Fruit fly (Drosophila melanogaster) Kc167 (cell line): ENCODE measurements around the gene CG31275.

ENCODE experiments used
- Myc ChIP-seq: fragments of >200 bp; optimal IDR thresholded peaks from 2 replicates; lab custom pipeline; 2017; ENCODE audit warnings: missing external identifiers
- Sin3A ChIP-seq: fragments of >200 bp; optimal IDR thresholded peaks from 2 replicates; lab custom pipeline; 2018; ENCODE audit warnings: missing external identifiers
- h ChIP-seq: fragments of >200 bp; optimal IDR thresholded peaks from 3 replicates; lab custom pipeline; 2018; ENCODE audit warnings: missing external identifiers
- insv ChIP-seq: fragments of >200 bp; optimal IDR thresholded peaks from 3 replicates; lab custom pipeline; 2018; ENCODE audit warnings: missing external identifiers
- psq ChIP-seq: fragments of >200 bp; optimal IDR thresholded peaks from 2 replicates; lab custom pipeline; 2017; ENCODE audit warnings: missing external identifiers
- ttk ChIP-seq: sonication (Bioruptor generic); optimal IDR thresholded peaks from 2 replicates; lab custom pipeline; 2017; ENCODE audit warnings: missing external identifiers

Gene CG31275

dm6 chr3R:16751234-16751633, at the start of gene CG31275:
Gene CG31275, minus strand, starts transcription at chr3R:16751334.
- TF ChIP-seq Myc (lab: Kevin White, UChicago) (no peak), Sin3A (lab: Kevin White, UChicago) (no peak), h (lab: Kevin White, UChicago) (no peak), insv (lab: Kevin White, UChicago) (no peak)

- TF ChIP-seq insv (lab: Kevin White, UChicago) (no peak), Myc (lab: Kevin White, UChicago) (no peak), h (lab: Kevin White, UChicago) (no peak), psq (no peak), ttk (lab: Kevin White, UChicago) (no peak)
Observed at dm6 chr3R:16800272-16800671, 49.1 kb upstream of the CG31275 start.

- TF ChIP-seq ttk (lab: Kevin White, UChicago) (no peak), h (lab: Kevin White, UChicago) (peak; percentile 98)
Observed at dm6 chr3R:16798516-16799040, 47.4 kb upstream of the CG31275 start.

dm6 chr3R:16797805-16798204, 46.7 kb upstream of the CG31275 start:
- TF ChIP-seq Sin3A (lab: Kevin White, UChicago): no peak
- no peak for TF ChIP-seq insv (lab: Kevin White, UChicago)
- TF ChIP-seq Myc (lab: Kevin White, UChicago): no peak
- TF ChIP-seq h (lab: Kevin White, UChicago): no peak
- TF ChIP-seq psq: no peak
- no peak for TF ChIP-seq ttk (lab: Kevin White, UChicago)

dm6 chr3R:16794590-16794967, 43.4 kb upstream of the CG31275 start:
- TF ChIP-seq ttk (lab: Kevin White, UChicago) (no peak), Myc (lab: Kevin White, UChicago) (no peak), psq (no peak), insv (lab: Kevin White, UChicago) (no peak), Sin3A (lab: Kevin White, UChicago) (no peak), h (lab: Kevin White, UChicago) (no peak)

dm6 chr3R:16793935-16794589, 42.9 kb upstream of the CG31275 start:
- TF ChIP-seq h (lab: Kevin White, UChicago): no peak
- no peak for TF ChIP-seq Myc (lab: Kevin White, UChicago)
- TF ChIP-seq psq: no peak
- TF ChIP-seq Sin3A (lab: Kevin White, UChicago): no peak
- TF ChIP-seq ttk (lab: Kevin White, UChicago): no peak
- TF ChIP-seq insv (lab: Kevin White, UChicago): no peak

- TF ChIP-seq psq: no peak
- TF ChIP-seq Myc (lab: Kevin White, UChicago): no peak
- TF ChIP-seq h (lab: Kevin White, UChicago): no peak
- no peak for TF ChIP-seq Sin3A (lab: Kevin White, UChicago)
- no peak for TF ChIP-seq ttk (lab: Kevin White, UChicago)
- no peak for TF ChIP-seq insv (lab: Kevin White, UChicago)
Observed at dm6 chr3R:16792586-16792985, 41.5 kb upstream of the CG31275 start.

- TF ChIP-seq ttk (lab: Kevin White, UChicago) (no peak), Myc (lab: Kevin White, UChicago) (no peak), insv (lab: Kevin White, UChicago) (no peak), Sin3A (lab: Kevin White, UChicago) (no peak), psq (no peak), h (lab: Kevin White, UChicago) (no peak)
Observed at dm6 chr3R:16791619-16792018, 40.5 kb upstream of the CG31275 start.

dm6 chr3R:16788011-16788410, 36.9 kb upstream of the CG31275 start, which contains the start of gene Glut3:
Gene Glut3, plus strand, starts transcription at chr3R:16788311.
- TF ChIP-seq Myc (lab: Kevin White, UChicago): no peak
- no peak for TF ChIP-seq psq

- TF ChIP-seq ttk (lab: Kevin White, UChicago): no peak
- TF ChIP-seq h (lab: Kevin White, UChicago): no peak
Observed at dm6 chr3R:16787378-16787777, 36.2 kb upstream of the CG31275 start.

- TF ChIP-seq Sin3A (lab: Kevin White, UChicago) (no peak), psq (no peak), h (lab: Kevin White, UChicago) (no peak), Myc (lab: Kevin White, UChicago) (no peak), insv (lab: Kevin White, UChicago) (no peak), ttk (lab: Kevin White, UChicago) (no peak)
Observed at dm6 chr3R:16785056-16785455, 33.9 kb upstream of the CG31275 start.

dm6 chr3R:16783976-16784375, 32.8 kb upstream of the CG31275 start:
- TF ChIP-seq Myc (lab: Kevin White, UChicago) (no peak), psq (no peak), insv (lab: Kevin White, UChicago) (no peak), Sin3A (lab: Kevin White, UChicago) (no peak), h (lab: Kevin White, UChicago) (no peak), ttk (lab: Kevin White, UChicago) (no peak)
